Worm (Caenorhabditis elegans) whole organism, mixed stage, embryonic: ENCODE measurements around the gene cut-6.
A peak's percentile ranks its signal among the peaks of the same experiment; 100 is the strongest.

Experiments used
- M03D4.4 ChIP-seq: sonication (generic microtip); optimal IDR thresholded peaks from 2 replicates; lab custom pipeline; 2017; ENCODE audit warnings: mild to moderate bottlenecking, missing genetic modification characterization, missing compliant biosample characterization
- blmp-1 ChIP-seq: fragments of 150-350 bp; optimal IDR thresholded peaks from 2 replicates; lab custom pipeline; 2014; ENCODE audit warnings: missing biosample characterization, missing genetic modification characterization
- ceh-39 ChIP-seq: fragments of 150-350 bp; optimal IDR thresholded peaks from 2 replicates; lab custom pipeline; 2014; ENCODE audit warnings: missing biosample characterization, missing genetic modification characterization
- ceh-43 ChIP-seq: fragments of 200-800 bp; sonication (Bioruptor generic); optimal IDR thresholded peaks from 2 replicates; lab custom pipeline; 2018; ENCODE audit warnings: mild to moderate bottlenecking, missing genetic modification characterization, moderate library complexity, missing compliant biosample characterization
- ceh-83 ChIP-seq: fragments of 200-800 bp; sonication (Bioruptor generic); optimal IDR thresholded peaks from 2 replicates; lab custom pipeline; 2018; ENCODE audit warnings: mild to moderate bottlenecking, missing genetic modification characterization, missing compliant biosample characterization
- ces-1 ChIP-seq: fragments of 150-350 bp; optimal IDR thresholded peaks from 2 replicates; lab custom pipeline; 2014; ENCODE audit warnings: missing biosample characterization, missing genetic modification reagents, missing genetic modification characterization
- drap-1 ChIP-seq: fragments of 200-800 bp; sonication (Bioruptor generic); optimal IDR thresholded peaks from 3 replicates; lab custom pipeline; 2018; ENCODE audit warnings: mild to moderate bottlenecking, missing genetic modification characterization, missing compliant biosample characterization
- elt-1 ChIP-seq: sonication (generic microtip); optimal IDR thresholded peaks from 2 replicates; lab custom pipeline; 2017; ENCODE audit warnings: missing genetic modification characterization, mild to moderate bottlenecking, missing compliant biosample characterization, antibody characterized with exemption, moderate library complexity, borderline replicate concordance; ENCODE audit not compliant: insufficient read depth
- elt-3 ChIP-seq: fragments of 150-350 bp; optimal IDR thresholded peaks from 2 replicates; lab custom pipeline; 2014; ENCODE audit warnings: missing biosample characterization, missing genetic modification characterization
- flh-1 ChIP-seq: fragments of 200-800 bp; sonication (Bioruptor generic); optimal IDR thresholded peaks from 2 replicates; lab custom pipeline; 2018; ENCODE audit warnings: mild to moderate bottlenecking, missing genetic modification characterization, moderate library complexity, missing compliant biosample characterization
- ham-2 ChIP-seq: fragments of 200-800 bp; sonication (Bioruptor generic); optimal IDR thresholded peaks from 2 replicates; lab custom pipeline; 2018; ENCODE audit warnings: mild to moderate bottlenecking, missing genetic modification characterization, missing compliant biosample characterization
- hlh-1 ChIP-seq: fragments of 150-350 bp; optimal IDR thresholded peaks from 2 replicates; lab custom pipeline; 2014; ENCODE audit warnings: missing biosample characterization, missing genetic modification reagents, missing genetic modification characterization
- lin-13 ChIP-seq: fragments of 150-350 bp; optimal IDR thresholded peaks from 2 replicates; lab custom pipeline; 2014; ENCODE audit warnings: missing biosample characterization, missing genetic modification characterization
- lin-32 ChIP-seq: fragments of 200-800 bp; sonication (Bioruptor generic); optimal IDR thresholded peaks from 2 replicates; lab custom pipeline; 2018; ENCODE audit warnings: mild to moderate bottlenecking, missing genetic modification characterization, missing compliant biosample characterization
- lsy-2 ChIP-seq: fragments of 150-350 bp; optimal IDR thresholded peaks from 2 replicates; lab custom pipeline; 2014; ENCODE audit warnings: missing biosample characterization, missing genetic modification characterization
- mab-5 ChIP-seq: fragments of 150-350 bp; optimal IDR thresholded peaks from 2 replicates; lab custom pipeline; 2014; ENCODE audit warnings: missing biosample characterization, missing genetic modification characterization
- mls-2 ChIP-seq: sonication (generic microtip); optimal IDR thresholded peaks from 2 replicates; lab custom pipeline; 2016; ENCODE audit warnings: mild to moderate bottlenecking, missing genetic modification characterization, moderate library complexity, missing compliant biosample characterization
- nhr-12 ChIP-seq: fragments of 150-350 bp; optimal IDR thresholded peaks from 2 replicates; lab custom pipeline; 2014; ENCODE audit warnings: missing biosample characterization, missing genetic modification characterization
- nhr-2 ChIP-seq: fragments of 150-350 bp; optimal IDR thresholded peaks from 2 replicates; lab custom pipeline; 2014; ENCODE audit warnings: missing biosample characterization, missing genetic modification characterization
- nhr-237 ChIP-seq: fragments of 150-350 bp; optimal IDR thresholded peaks from 2 replicates; lab custom pipeline; 2014; ENCODE audit warnings: missing biosample characterization, missing genetic modification characterization
- nhr-28 ChIP-seq: fragments of 150-350 bp; optimal IDR thresholded peaks from 2 replicates; lab custom pipeline; 2014; ENCODE audit warnings: missing biosample characterization, missing genetic modification characterization
- nhr-76 ChIP-seq: sonication (generic microtip); optimal IDR thresholded peaks from 2 replicates; lab custom pipeline; 2017; ENCODE audit warnings: missing biosample characterization, missing genetic modification characterization
- pha-4 ChIP-seq: fragments of 150-350 bp; optimal IDR thresholded peaks from 2 replicates; lab custom pipeline; 2018; ENCODE audit warnings: missing biosample characterization, missing genetic modification reagents, missing genetic modification characterization
- sem-2 ChIP-seq: fragments of 200-800 bp; sonication (Bioruptor generic); optimal IDR thresholded peaks from 2 replicates; lab custom pipeline; 2018; ENCODE audit warnings: mild to moderate bottlenecking, missing genetic modification characterization, missing compliant biosample characterization
- snpc-4 ChIP-seq: fragments of 150-350 bp; optimal IDR thresholded peaks from 2 replicates; lab custom pipeline; 2014; ENCODE audit warnings: missing biosample characterization, missing genetic modification characterization
- sptf-1 ChIP-seq: sonication (generic microtip); optimal IDR thresholded peaks from 2 replicates; lab custom pipeline; 2017; ENCODE audit warnings: mild to moderate bottlenecking, missing genetic modification characterization, moderate library complexity, missing compliant biosample characterization
- tbx-8 ChIP-seq: fragments of 200-800 bp; sonication (Bioruptor generic); optimal IDR thresholded peaks from 2 replicates; lab custom pipeline; 2018; ENCODE audit warnings: mild to moderate bottlenecking, missing genetic modification characterization, moderate library complexity, missing compliant biosample characterization
- unc-120 ChIP-seq: sonication (generic microtip); optimal IDR thresholded peaks from 2 replicates; lab custom pipeline; 2017; ENCODE audit warnings: missing genetic modification characterization, missing compliant biosample characterization; ENCODE audit not compliant: poor library complexity, severe bottlenecking
- unc-62 ChIP-seq: fragments of 150-350 bp; optimal IDR thresholded peaks from 2 replicates; lab custom pipeline; 2014; ENCODE audit warnings: missing biosample characterization, missing genetic modification reagents, missing genetic modification characterization
- zip-8 ChIP-seq: fragments of 150-350 bp; optimal IDR thresholded peaks from 2 replicates; lab custom pipeline; 2014; ENCODE audit warnings: missing biosample characterization, missing genetic modification characterization
- ztf-11 ChIP-seq: fragments of 150-350 bp; optimal IDR thresholded peaks from 2 replicates; lab custom pipeline; 2014; ENCODE audit warnings: missing biosample characterization, missing genetic modification characterization

Gene cut-6

DNA sequence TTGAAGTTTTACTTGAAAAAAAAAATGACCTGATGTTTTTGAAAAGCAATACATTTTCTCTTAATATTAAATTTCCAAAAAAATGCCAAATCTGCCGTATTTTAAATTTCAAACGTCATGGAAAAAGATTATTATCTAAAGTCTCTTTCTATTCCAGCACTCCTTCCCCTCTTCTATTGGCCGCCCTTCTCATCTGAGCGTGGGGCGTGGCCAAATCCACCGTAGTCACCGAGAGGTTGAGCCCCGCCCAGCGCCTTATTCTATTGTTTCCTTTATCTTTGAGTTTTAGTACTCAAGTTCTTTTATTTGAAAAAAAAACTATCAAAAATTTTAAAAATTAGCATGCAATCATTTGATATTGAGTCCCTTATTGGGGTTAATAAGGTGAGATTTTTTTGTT lies 8.8 kb downstream of the cut-6 start, which contains the start of gene vab-7:
Gene vab-7 (plus strand): TSS at position 301 of the 400 bp plus-strand sequence.
- TF ChIP-seq flh-1 (GFP tag; lab: Kevin White, UChicago), result no peak
- peak; percentile 45 for TF ChIP-seq lsy-2
- no peak for TF ChIP-seq nhr-28 (tag; lab: Kevin White, UChicago)
- TF ChIP-seq sem-2 (GFP tag; lab: Kevin White, UChicago), result no peak
- TF ChIP-seq nhr-2 (tag; lab: Kevin White, UChicago), result no peak

DNA sequence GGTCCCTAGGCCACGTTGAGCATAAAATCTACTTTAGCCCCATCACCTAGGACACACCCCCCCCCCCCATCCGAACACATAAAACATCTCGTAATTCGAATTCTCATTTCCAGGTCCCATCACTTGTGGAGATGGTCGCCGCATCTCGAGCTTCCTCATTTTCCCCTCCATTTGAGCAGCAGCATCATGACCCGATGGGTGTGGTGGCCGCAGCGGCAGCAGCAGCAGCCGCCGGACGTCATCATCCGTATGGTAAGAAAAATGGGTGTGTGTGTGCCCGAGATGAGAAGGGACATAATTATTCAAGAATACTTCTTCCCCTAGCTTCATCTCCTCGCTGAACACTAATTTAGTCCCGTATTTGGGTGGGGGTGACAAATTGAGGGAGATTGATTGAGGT lies 10.2 kb downstream of the cut-6 start:
- TF ChIP-seq pha-4 (tag; lab: Kevin White, UChicago) (no peak), flh-1 (GFP tag; lab: Kevin White, UChicago) (no peak)

ce11 chrIII:10923539-10923938 lies 12.3 kb downstream of the cut-6 start:
- TF ChIP-seq elt-1 (tag; lab: Kevin White, UChicago) (no peak), nhr-28 (tag; lab: Kevin White, UChicago) (no peak), M03D4.4 (tag; lab: Kevin White, UChicago) (no peak), nhr-12 (tag; lab: Kevin White, UChicago) (no peak), nhr-2 (tag; lab: Kevin White, UChicago) (no peak), flh-1 (GFP tag; lab: Kevin White, UChicago) (no peak), drap-1 (GFP tag; lab: Kevin White, UChicago) (no peak), pha-4 (tag; lab: Kevin White, UChicago) (no peak), lin-13 (tag; lab: Kevin White, UChicago) (no peak), ham-2 (GFP tag; lab: Kevin White, UChicago) (no peak), ces-1 (no peak), sem-2 (GFP tag; lab: Kevin White, UChicago) (no peak), sptf-1 (tag; lab: Kevin White, UChicago) (no peak), lin-32 (GFP tag; lab: Kevin White, UChicago) (no peak), ceh-39 (tag; lab: Kevin White, UChicago) (no peak), tbx-8 (GFP tag; lab: Kevin White, UChicago) (no peak), ceh-43 (GFP tag; lab: Kevin White, UChicago) (no peak), unc-120 (tag; lab: Kevin White, UChicago) (no peak), zip-8 (no peak), mls-2 (tag; lab: Kevin White, UChicago) (no peak)
- TF ChIP-seq, all 35 proteins: peak for 0

DNA sequence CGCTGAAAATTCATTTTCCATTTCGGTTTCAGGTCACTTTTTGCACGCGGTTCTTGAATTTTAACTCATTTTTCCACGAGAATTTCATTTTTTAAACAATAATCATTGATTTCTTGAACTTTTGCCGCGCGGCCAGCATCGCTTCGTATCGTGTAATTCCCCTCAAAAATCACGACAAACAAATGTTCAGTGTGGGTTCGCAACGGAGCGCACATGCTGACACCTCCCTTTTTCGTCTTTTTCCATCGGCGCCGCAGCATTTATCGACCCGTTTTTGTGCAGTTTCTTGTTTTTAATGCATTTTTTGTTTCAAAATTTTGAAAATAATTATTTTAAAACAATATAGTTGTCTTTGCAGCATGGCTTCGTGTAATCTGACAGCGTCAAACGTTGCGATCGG lies 19.6 kb downstream of the cut-6 start, which contains the start of gene M142.5:
Gene M142.5 (plus strand): TSS at position 352 of the 400 bp plus-strand sequence.
- no peak for TF ChIP-seq sptf-1 (tag; lab: Kevin White, UChicago)
- no peak for TF ChIP-seq ces-1
- TF ChIP-seq elt-3 (tag; lab: Kevin White, UChicago), result no peak
- TF ChIP-seq lin-13 (tag; lab: Kevin White, UChicago), result peak; percentile 48
- peak; percentile 49 for TF ChIP-seq hlh-1 (tag; lab: Kevin White, UChicago)
- peak; percentile 60 for TF ChIP-seq unc-120 (tag; lab: Kevin White, UChicago)
- no peak for TF ChIP-seq snpc-4 (tag; lab: Kevin White, UChicago)
- TF ChIP-seq lsy-2, result peak; percentile 2
- no peak for TF ChIP-seq zip-8
- TF ChIP-seq pha-4 (tag; lab: Kevin White, UChicago), result peak; percentile 30
- no peak for TF ChIP-seq nhr-76

ce11 chrIII:10933331-10933730 lies 22.1 kb downstream of the cut-6 start, which contains the start of gene M142.8:
M142.8 (plus strand) TSS chrIII:10933631.
- TF ChIP-seq unc-62 (GFP tag; lab: Kevin White, UChicago) (no peak), ces-1 (no peak), unc-120 (tag; lab: Kevin White, UChicago) (no peak), pha-4 (tag; lab: Kevin White, UChicago) (no peak), ham-2 (GFP tag; lab: Kevin White, UChicago) (no peak), sem-2 (GFP tag; lab: Kevin White, UChicago) (no peak), nhr-28 (tag; lab: Kevin White, UChicago) (no peak), flh-1 (GFP tag; lab: Kevin White, UChicago) (no peak), lsy-2 (no peak), drap-1 (GFP tag; lab: Kevin White, UChicago) (no peak), ceh-83 (no peak), hlh-1 (tag; lab: Kevin White, UChicago) (no peak)

- TF ChIP-seq snpc-4 (tag; lab: Kevin White, UChicago) (no peak), unc-62 (GFP tag; lab: Kevin White, UChicago) (no peak), nhr-237 (tag; lab: Kevin White, UChicago) (no peak), tbx-8 (GFP tag; lab: Kevin White, UChicago) (no peak), ceh-83 (no peak), nhr-2 (tag; lab: Kevin White, UChicago) (no peak), sem-2 (GFP tag; lab: Kevin White, UChicago) (no peak), ztf-11 (tag; lab: Kevin White, UChicago) (no peak), mls-2 (tag; lab: Kevin White, UChicago) (no peak), elt-1 (tag; lab: Kevin White, UChicago) (no peak), ceh-43 (GFP tag; lab: Kevin White, UChicago) (no peak), flh-1 (GFP tag; lab: Kevin White, UChicago) (no peak), lsy-2 (no peak), lin-32 (GFP tag; lab: Kevin White, UChicago) (no peak), hlh-1 (tag; lab: Kevin White, UChicago) (no peak), mab-5 (no peak), blmp-1 (no peak)
Observed at ce11 chrIII:10935944-10936343, 24.7 kb downstream of the cut-6 start, which contains the start of gene rle-1. rle-1 (plus strand) TSS chrIII:10936244.
